Worm (Caenorhabditis elegans): ENCODE results near the gene C27H6.9.

ce11 chrV:10012639-10013038 is 30.0 kb downstream of the C27H6.9 start:
- TF ChIP-seq lin-13 (tag; optimal IDR thresholded peaks at IDR 0.05) (no peak), elt-1 (tag; optimal IDR thresholded peaks at IDR 0.05; ENCODE audit: borderline replicate concordance, insufficient read depth) (no peak), cnd-1 (tag; optimal IDR thresholded peaks at IDR 0.05) (no peak), ceh-39 (tag; optimal IDR thresholded peaks at IDR 0.05) (no peak)
